Worm (Caenorhabditis elegans) whole organism, midembryonic: Measurements from ENCODE around the gene F44G3.7.

ENCODE experiments used
- T22C8.4 ChIP-seq: fragments of 200-800 bp; sonication (Bioruptor generic); IDR thresholded peaks from 2 replicates; pipeline ENCODE4 v1.3.6; 2022; ENCODE audit warnings: missing genetic modification characterization, missing compliant biosample characterization
- flt-1 ChIP-seq: fragments of 200-800 bp; sonication (Bioruptor generic); IDR thresholded peaks from 2 replicates; pipeline ENCODE4 v1.3.6; 2022; ENCODE audit warnings: missing genetic modification characterization, missing compliant biosample characterization
- klf-2 ChIP-seq: fragments of 200-800 bp; sonication (Bioruptor generic); conservative IDR thresholded peaks from 2 replicates; pipeline ENCODE4 v1.3.6; 2022; ENCODE audit warnings: missing genetic modification reagents, missing genetic modification characterization, missing compliant biosample characterization
- tab-1 ChIP-seq: fragments of 200-800 bp; sonication (Bioruptor generic); IDR thresholded peaks from 2 replicates; pipeline ENCODE4 v1.3.6; 2022; ENCODE audit warnings: missing genetic modification characterization, missing compliant biosample characterization

ce11 chrV:16137043-16137442 lies at the start of gene F44G3.7:
- TF ChIP-seq T22C8.4 (GFP tag; lab: Robert Waterston, UW) (no peak), klf-2 (GFP tag; lab: Robert Waterston, UW) (no peak), flt-1 (GFP tag; lab: Robert Waterston, UW) (no peak), tab-1 (GFP tag; lab: Robert Waterston, UW) (no peak)
